Fruit fly (Drosophila melanogaster) whole organism, pupa: ENCODE results near the gene Mettl3.

Experiments used
- CG10348 ChIP-seq: fragments of 200-800 bp; sonication (Bioruptor generic); IDR thresholded peaks from 2 replicates; pipeline ENCODE4 v1.3.6; 2022; ENCODE audit warnings: missing biosample characterization, missing genetic modification characterization
- CG12605 ChIP-seq: fragments of 200-800 bp; sonication (Bioruptor generic); IDR thresholded peaks from 2 replicates; pipeline ENCODE4 v1.3.6; 2022; ENCODE audit warnings: missing biosample characterization, missing genetic modification characterization
- CG14655 ChIP-seq: fragments of 200-800 bp; sonication (Bioruptor generic); optimal IDR thresholded peaks from 3 replicates; lab custom pipeline; 2017; ENCODE audit warnings: mild to moderate bottlenecking, missing biosample characterization, missing genetic modification reagents, missing genetic modification characterization
- CG17806 ChIP-seq: fragments of 200-800 bp; sonication (Bioruptor generic); optimal IDR thresholded peaks from 2 replicates; lab custom pipeline; 2018; ENCODE audit warnings: missing biosample characterization, mild to moderate bottlenecking, missing genetic modification characterization, moderate library complexity
- D1 ChIP-seq: fragments of 200-800 bp; sonication (Bioruptor generic); optimal IDR thresholded peaks from 2 replicates; lab custom pipeline; 2018; ENCODE audit warnings: missing biosample characterization, mild to moderate bottlenecking, missing genetic modification characterization, moderate library complexity
- Pif1A ChIP-seq: fragments of 200-800 bp; sonication (Bioruptor generic); optimal IDR thresholded peaks from 3 replicates; lab custom pipeline; 2016; ENCODE audit warnings: missing biosample characterization, missing genetic modification characterization
- Pif1B ChIP-seq: fragments of 200-800 bp; sonication (Bioruptor generic); optimal IDR thresholded peaks from 3 replicates; lab custom pipeline; 2016; ENCODE audit warnings: missing biosample characterization, missing genetic modification characterization

DNA sequence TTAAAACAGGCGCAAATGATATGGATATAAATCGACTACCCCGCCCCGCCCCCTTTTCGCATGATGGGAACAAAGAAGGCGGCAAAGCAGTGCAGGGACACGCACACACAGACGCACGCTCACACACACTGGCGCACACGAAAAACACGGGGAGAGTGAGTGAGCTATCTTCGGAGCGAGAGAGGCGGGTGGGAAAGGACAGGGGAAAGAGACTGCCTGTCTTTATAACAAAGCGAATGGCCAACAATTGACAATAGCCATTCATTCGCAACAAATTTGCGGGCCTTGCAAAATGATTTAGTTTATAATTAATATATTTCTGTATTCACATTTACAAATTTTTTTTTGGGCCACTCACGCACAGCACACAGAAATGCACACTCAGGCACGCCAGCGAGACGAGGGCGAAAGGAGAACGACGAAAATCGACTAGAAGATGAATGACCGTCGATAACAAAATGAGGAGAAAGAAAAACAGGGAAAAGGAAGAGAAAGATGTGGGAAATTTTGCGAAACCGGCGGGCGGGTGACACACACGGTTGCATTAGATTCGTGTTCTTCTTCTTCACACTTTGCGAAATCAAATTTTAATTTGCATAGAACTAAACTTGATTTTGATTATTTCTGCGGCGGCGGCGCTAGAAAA lies 14.7 kb downstream of the Mettl3 start:
- no peak for TF ChIP-seq CG10348 (GFP tag; lab: Robert Waterston, UW)
- no peak for TF ChIP-seq CG17806 (tag; lab: Kevin White, UChicago)
- no peak for TF ChIP-seq D1
- TF ChIP-seq Pif1B (GFP tag; lab: Kevin White, UChicago): peak; percentile 1
- TF ChIP-seq CG12605 (GFP tag; lab: Robert Waterston, UW): no peak
- no peak for TF ChIP-seq CG14655 (GFP tag; lab: Kevin White, UChicago)
- peak; percentile 16 for TF ChIP-seq Pif1A (GFP tag; lab: Kevin White, UChicago)
